Fruit fly (Drosophila melanogaster): ENCODE results near the gene CG44174.

DNA sequence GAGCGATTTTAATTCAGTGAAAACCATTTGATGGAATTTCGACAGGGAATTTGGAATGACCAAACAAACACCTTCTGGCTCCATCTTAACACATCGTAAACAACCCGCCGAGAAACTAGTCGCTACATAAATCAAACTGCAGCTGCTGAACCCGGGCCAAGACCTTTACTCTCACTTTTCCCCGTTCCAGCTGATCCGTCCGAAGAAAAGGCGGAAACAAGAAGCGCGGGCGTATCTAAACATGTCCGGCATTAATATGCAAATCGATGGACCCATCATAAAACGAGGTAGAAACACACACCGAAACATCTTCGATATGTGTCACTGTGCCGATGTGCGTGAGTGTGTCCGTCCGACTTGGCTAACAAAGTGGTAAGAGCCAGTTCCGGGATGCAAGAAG, 4.5 kb downstream of the CG44174 start:
- no peak for TF ChIP-seq ttk (optimal IDR thresholded peaks at IDR 0.05)
- no peak for TF ChIP-seq insv (optimal IDR thresholded peaks at IDR 0.05)
- no peak for TF ChIP-seq psq (optimal IDR thresholded peaks at IDR 0.05)
- no peak for TF ChIP-seq Myc (optimal IDR thresholded peaks at IDR 0.05)

All from Kc167 (cell line).